Worm (Caenorhabditis elegans) whole organism, late embryonic: Measurements from ENCODE around the gene str-18.

Experiments
- C08G9.2 ChIP-seq: sonication (generic microtip); optimal IDR thresholded peaks from 2 replicates; lab custom pipeline; 2016; ENCODE audit warnings: mild to moderate bottlenecking, missing genetic modification characterization, moderate library complexity, missing compliant biosample characterization
- C38D4.7 ChIP-seq: fragments of 200-800 bp; sonication (Bioruptor generic); optimal IDR thresholded peaks from 2 replicates; lab custom pipeline; 2018; ENCODE audit warnings: mild to moderate bottlenecking, missing genetic modification characterization, moderate library complexity, missing compliant biosample characterization
- Y22D7AL.16 ChIP-seq: sonication (generic microtip); optimal IDR thresholded peaks from 2 replicates; lab custom pipeline; 2016; ENCODE audit warnings: missing genetic modification characterization, missing compliant biosample characterization
- ceh-18 ChIP-seq: sonication (generic microtip); optimal IDR thresholded peaks from 2 replicates; lab custom pipeline; 2016; ENCODE audit warnings: missing genetic modification characterization, missing compliant biosample characterization
- ceh-19 ChIP-seq: fragments of 200-800 bp; sonication (Bioruptor generic); optimal IDR thresholded peaks from 2 replicates; lab custom pipeline; 2018; ENCODE audit warnings: mild to moderate bottlenecking, missing genetic modification characterization, missing compliant biosample characterization
- ceh-2 ChIP-seq: sonication (generic microtip); optimal IDR thresholded peaks from 2 replicates; lab custom pipeline; 2016; ENCODE audit warnings: missing genotype, missing genetic modification characterization, missing compliant biosample characterization
- ceh-24 ChIP-seq: sonication (generic microtip); optimal IDR thresholded peaks from 2 replicates; lab custom pipeline; 2016; ENCODE audit warnings: mild to moderate bottlenecking, missing genetic modification characterization, missing compliant biosample characterization
- ceh-30 ChIP-seq: fragments of 150-350 bp; optimal IDR thresholded peaks from 2 replicates; lab custom pipeline; 2014; ENCODE audit warnings: missing biosample characterization, missing genetic modification characterization
- ceh-34 ChIP-seq: sonication (generic microtip); optimal IDR thresholded peaks from 2 replicates; lab custom pipeline; 2016; ENCODE audit warnings: mild to moderate bottlenecking, missing genetic modification characterization, missing compliant biosample characterization
- ceh-45 ChIP-seq: fragments of 200-800 bp; sonication (Bioruptor generic); IDR thresholded peaks from 2 replicates; pipeline ENCODE4 v1.3.6; 2022; ENCODE audit warnings: missing genetic modification reagents, missing genetic modification characterization, missing compliant biosample characterization
- ceh-48 ChIP-seq: sonication (generic microtip); optimal IDR thresholded peaks from 2 replicates; lab custom pipeline; 2016; ENCODE audit warnings: missing genetic modification characterization, inconsistent platforms, missing compliant biosample characterization
- ceh-6 ChIP-seq: fragments of 200-800 bp; sonication (Bioruptor generic); optimal IDR thresholded peaks from 2 replicates; lab custom pipeline; 2018; ENCODE audit warnings: mild to moderate bottlenecking, missing genetic modification characterization, missing compliant biosample characterization
- ceh-9 ChIP-seq: sonication (generic microtip); optimal IDR thresholded peaks from 2 replicates; lab custom pipeline; 2016; ENCODE audit warnings: mild to moderate bottlenecking, missing genetic modification characterization, inconsistent platforms, missing compliant biosample characterization
- dmd-4 ChIP-seq: sonication (generic microtip); optimal IDR thresholded peaks from 2 replicates; lab custom pipeline; 2016; ENCODE audit warnings: borderline replicate concordance, missing genetic modification characterization, missing compliant biosample characterization
- dve-1 ChIP-seq: sonication (generic microtip); optimal IDR thresholded peaks from 2 replicates; lab custom pipeline; 2017; ENCODE audit warnings: antibody characterized with exemption, mild to moderate bottlenecking, missing genetic modification characterization, missing compliant biosample characterization
- elt-2 ChIP-seq: sonication (generic microtip); optimal IDR thresholded peaks from 2 replicates; lab custom pipeline; 2016; ENCODE audit warnings: missing genetic modification reagents, missing genetic modification characterization, missing compliant biosample characterization
- ets-4 ChIP-seq: sonication (generic microtip); optimal IDR thresholded peaks from 2 replicates; lab custom pipeline; 2016; ENCODE audit warnings: missing genetic modification characterization, missing compliant biosample characterization
- fkh-6 ChIP-seq: sonication (generic microtip); optimal IDR thresholded peaks from 2 replicates; lab custom pipeline; 2016; ENCODE audit warnings: missing genetic modification characterization, missing compliant biosample characterization
- gmeb-2 ChIP-seq: sonication (generic microtip); optimal IDR thresholded peaks from 2 replicates; lab custom pipeline; 2016; ENCODE audit warnings: missing genetic modification characterization, inconsistent platforms, missing compliant biosample characterization
- hlh-13 ChIP-seq: fragments of 200-800 bp; sonication (Bioruptor generic); optimal IDR thresholded peaks from 2 replicates; lab custom pipeline; 2018; ENCODE audit warnings: mild to moderate bottlenecking, missing genetic modification characterization, missing compliant biosample characterization
- hlh-30 ChIP-seq: sonication (generic microtip); optimal IDR thresholded peaks from 2 replicates; lab custom pipeline; 2017; ENCODE audit warnings: antibody characterized with exemption, missing genetic modification characterization, missing compliant biosample characterization; ENCODE audit not compliant: insufficient read depth
- lim-6 ChIP-seq: sonication (generic microtip); optimal IDR thresholded peaks from 2 replicates; lab custom pipeline; 2016; ENCODE audit warnings: missing genetic modification characterization, missing compliant biosample characterization
- mec-3 ChIP-seq: sonication (generic microtip); optimal IDR thresholded peaks from 2 replicates; lab custom pipeline; 2016; ENCODE audit warnings: borderline replicate concordance, missing genetic modification characterization, missing compliant biosample characterization
- nfya-1 ChIP-seq: sonication (generic microtip); optimal IDR thresholded peaks from 2 replicates; lab custom pipeline; 2017; ENCODE audit warnings: missing genetic modification characterization, mild to moderate bottlenecking, missing compliant biosample characterization, antibody characterized with exemption, moderate library complexity
- pat-9 ChIP-seq: fragments of 200-800 bp; sonication (Bioruptor generic); optimal IDR thresholded peaks from 2 replicates; lab custom pipeline; 2018; ENCODE audit warnings: mild to moderate bottlenecking, missing genetic modification characterization, moderate library complexity, missing compliant biosample characterization
- pax-1 ChIP-seq: fragments of 150-350 bp; optimal IDR thresholded peaks from 2 replicates; lab custom pipeline; 2014; ENCODE audit warnings: missing biosample characterization, missing genetic modification characterization
- pha-2 ChIP-seq: sonication (generic microtip); optimal IDR thresholded peaks from 2 replicates; lab custom pipeline; 2017; ENCODE audit warnings: mild to moderate bottlenecking, missing genetic modification characterization, missing compliant biosample characterization
- pros-1 ChIP-seq: fragments of 150-350 bp; optimal IDR thresholded peaks from 2 replicates; lab custom pipeline; 2014; ENCODE audit warnings: missing biosample characterization, missing genetic modification reagents, missing genetic modification characterization
- sdc-2 ChIP-seq: sonication (generic microtip); optimal IDR thresholded peaks from 2 replicates; lab custom pipeline; 2016; ENCODE audit warnings: missing genotype, missing genetic modification characterization, missing compliant biosample characterization
- sox-4 ChIP-seq: sonication (generic microtip); optimal IDR thresholded peaks from 2 replicates; lab custom pipeline; 2017; ENCODE audit warnings: mild to moderate bottlenecking, missing genetic modification characterization, inconsistent platforms, missing compliant biosample characterization
- tbx-2 ChIP-seq: sonication (generic microtip); optimal IDR thresholded peaks from 2 replicates; lab custom pipeline; 2016; ENCODE audit warnings: missing genetic modification characterization, missing compliant biosample characterization
- tbx-7 ChIP-seq: sonication (generic microtip); optimal IDR thresholded peaks from 2 replicates; lab custom pipeline; 2016; ENCODE audit warnings: missing genotype, missing genetic modification characterization, missing compliant biosample characterization
- ttx-3 ChIP-seq: sonication (generic microtip); optimal IDR thresholded peaks from 2 replicates; lab custom pipeline; 2016; ENCODE audit warnings: missing genetic modification reagents, missing genetic modification characterization, missing compliant biosample characterization
- unc-3 ChIP-seq, 2 experiments: fragments of 200-800 bp in 1 of 2; sonication (Bioruptor generic) in 1 of 2; sonication (generic microtip) in 1 of 2; conservative IDR thresholded peaks in 1 of 2; optimal IDR thresholded peaks in 1 of 2; 2 replicates each; pipeline versions ENCODE4 v1.3.6 to Lab custom; 2016 to 2022; ENCODE audit warnings: missing compliant biosample characterization in 2 of 2, missing genetic modification characterization in 2 of 2, missing genetic modification reagents in 1 of 2
- unc-42 ChIP-seq: sonication (generic microtip); optimal IDR thresholded peaks from 2 replicates; lab custom pipeline; 2016; ENCODE audit warnings: missing genotype, missing genetic modification characterization, missing compliant biosample characterization
- unc-55 ChIP-seq: sonication (generic microtip); optimal IDR thresholded peaks from 2 replicates; lab custom pipeline; 2017; ENCODE audit warnings: missing biosample characterization, missing genetic modification reagents, missing genetic modification characterization
- unc-86 ChIP-seq: sonication (generic microtip); optimal IDR thresholded peaks from 2 replicates; lab custom pipeline; 2016; ENCODE audit warnings: missing genetic modification characterization, missing compliant biosample characterization
- zip-5 ChIP-seq: sonication (generic microtip); optimal IDR thresholded peaks from 2 replicates; lab custom pipeline; 2016; ENCODE audit warnings: missing genetic modification characterization, missing compliant biosample characterization
- ztf-16 ChIP-seq: sonication (generic microtip); optimal IDR thresholded peaks from 2 replicates; lab custom pipeline; 2017; ENCODE audit warnings: missing genetic modification characterization, missing compliant biosample characterization

str-18 gene

ce11 chrV:15776651-15777050 is 34.9 kb upstream of the str-18 start, which contains the start of gene nhr-283:
Gene nhr-283, minus strand, starts transcription at chrV:15776751.
- TF ChIP-seq ceh-45 (GFP tag; lab: Robert Waterston, UW): no peak
- TF ChIP-seq Y22D7AL.16 (tag; lab: Kevin White, UChicago): no peak
- no peak for TF ChIP-seq tbx-2
- no peak for TF ChIP-seq pax-1 (tag; lab: Kevin White, UChicago)
- TF ChIP-seq C38D4.7: no peak
- TF ChIP-seq ceh-30 (tag; lab: Kevin White, UChicago): no peak
- TF ChIP-seq unc-86 (tag; lab: Kevin White, UChicago): no peak
- TF ChIP-seq lim-6 (tag; lab: Kevin White, UChicago): no peak
- TF ChIP-seq ceh-6 (GFP tag; lab: Kevin White, UChicago): no peak
- no peak for TF ChIP-seq ceh-48 (tag; lab: Kevin White, UChicago)
- no peak for TF ChIP-seq pha-2
- no peak for TF ChIP-seq zip-5
- TF ChIP-seq dmd-4 (tag; lab: Kevin White, UChicago): no peak
- no peak for TF ChIP-seq C08G9.2 (tag; lab: Kevin White, UChicago)
- TF ChIP-seq gmeb-2 (tag; lab: Kevin White, UChicago): no peak
- TF ChIP-seq unc-3 (GFP tag; conservative IDR thresholded peaks at IDR 0.05; lab: Robert Waterston, UW): no peak
- no peak for TF ChIP-seq unc-3 (tag; optimal IDR thresholded peaks at IDR 0.05; lab: Kevin White, UChicago)
- TF ChIP-seq mec-3 (tag; lab: Kevin White, UChicago): no peak
- no peak for TF ChIP-seq ttx-3 (tag; lab: Kevin White, UChicago)

- no peak for TF ChIP-seq sdc-2 (tag; lab: Kevin White, UChicago)
- TF ChIP-seq ceh-9 (tag; lab: Kevin White, UChicago): no peak
- TF ChIP-seq dve-1 (tag; lab: Kevin White, UChicago): no peak
- TF ChIP-seq ets-4 (tag; lab: Kevin White, UChicago): no peak
Measured at ce11 chrV:15773941-15774340, 32.2 kb upstream of the str-18 start.

- TF ChIP-seq C08G9.2 (tag; lab: Kevin White, UChicago) (no peak), lim-6 (tag; lab: Kevin White, UChicago) (no peak), fkh-6 (tag; lab: Kevin White, UChicago) (no peak), ceh-19 (no peak)
- TF ChIP-seq, all 69 proteins: peak for 0
Measured at ce11 chrV:15773141-15773540, 31.4 kb upstream of the str-18 start, which contains the start of gene nhr-60. Gene nhr-60, minus strand, starts transcription at chrV:15773241.

ce11 chrV:15769072-15769471 is 27.3 kb upstream of the str-18 start, which contains the start of gene F57A10.4:
Gene F57A10.4, plus strand, starts transcription at chrV:15769438.
- no peak for TF ChIP-seq pat-9 (tag; lab: Kevin White, UChicago)
- TF ChIP-seq sox-4 (tag; lab: Kevin White, UChicago): no peak
- TF ChIP-seq ets-4 (tag; lab: Kevin White, UChicago): no peak

ce11 chrV:15767385-15767784 is 25.6 kb upstream of the str-18 start:
- TF ChIP-seq ceh-45 (GFP tag; lab: Robert Waterston, UW): 0 out of 2 replicates have a peak, but pooled peaks have one; percentile 37

ce11 chrV:15766122-15766594 is 24.4 kb upstream of the str-18 start, which contains the start of the genes haf-3 and F57A10.2:
Gene haf-3, minus strand, starts transcription at chrV:15766172.
Gene F57A10.2, plus strand, starts transcription at chrV:15766575.
- TF ChIP-seq unc-42 (tag; lab: Kevin White, UChicago) (peak; percentile 76), ztf-16 (peak; percentile 10), ceh-19 (no peak), elt-2 (tag; lab: Kevin White, UChicago) (peak; percentile 54), gmeb-2 (tag; lab: Kevin White, UChicago) (peak; percentile 8), unc-3 (GFP tag; conservative IDR thresholded peaks at IDR 0.05; lab: Robert Waterston, UW) (no peak), unc-3 (tag; optimal IDR thresholded peaks at IDR 0.05; lab: Kevin White, UChicago) (peak; percentile 13), hlh-13 (no peak), unc-86 (tag; lab: Kevin White, UChicago) (peak; percentile 46), ceh-2 (tag; lab: Kevin White, UChicago) (no peak), nfya-1 (peak; percentile 77), unc-55 (peak; percentile 39), pros-1 (tag; lab: Kevin White, UChicago) (no peak), hlh-30 (tag; lab: Kevin White, UChicago) (peak; percentile 7), ceh-24 (tag; lab: Kevin White, UChicago) (no peak), ceh-18 (tag; lab: Kevin White, UChicago) (peak; percentile 32), ceh-30 (tag; lab: Kevin White, UChicago) (peak; percentile 84), ceh-34 (tag; lab: Kevin White, UChicago) (peak; percentile 4), ets-4 (tag; lab: Kevin White, UChicago) (peak; percentile 1), pat-9 (tag; lab: Kevin White, UChicago) (peak; percentile 14), tbx-7 (tag; lab: Kevin White, UChicago) (no peak), ttx-3 (tag; lab: Kevin White, UChicago) (peak; percentile 2), dve-1 (tag; lab: Kevin White, UChicago) (peak; percentile 52)
